Worm (Caenorhabditis elegans) whole organism, L2 larva: ENCODE measurements around the gene dpf-2.

Source experiments
- C34F6.9 ChIP-seq: fragments of 150-350 bp; optimal IDR thresholded peaks from 2 replicates; lab custom pipeline; 2014; ENCODE audit warnings: missing biosample characterization, missing genetic modification characterization
- F13H6.1 ChIP-seq: sonication (generic microtip); optimal IDR thresholded peaks from 2 replicates; lab custom pipeline; 2016; ENCODE audit warnings: missing genetic modification characterization, missing compliant biosample characterization
- R02D3.7 ChIP-seq: fragments of 150-350 bp; optimal IDR thresholded peaks from 2 replicates; lab custom pipeline; 2014; ENCODE audit warnings: missing biosample characterization, missing genetic modification characterization
- Y55F3AM.14 ChIP-seq: fragments of 200-800 bp; sonication (Bioruptor generic); optimal IDR thresholded peaks from 2 replicates; lab custom pipeline; 2018; ENCODE audit warnings: mild to moderate bottlenecking, missing genetic modification characterization, missing compliant biosample characterization
- ZK546.5 ChIP-seq: sonication (generic microtip); optimal IDR thresholded peaks from 2 replicates; lab custom pipeline; 2017; ENCODE audit warnings: missing biosample characterization, missing genetic modification characterization
- aly-2 ChIP-seq: fragments of 150-350 bp; optimal IDR thresholded peaks from 2 replicates; lab custom pipeline; 2014; ENCODE audit warnings: missing biosample characterization, missing genetic modification characterization
- ama-1 ChIP-seq: fragments of 150-350 bp; optimal IDR thresholded peaks from 2 replicates; lab custom pipeline; 2018; ENCODE audit warnings: inconsistent platforms
- blmp-1 ChIP-seq: sonication (generic microtip); optimal IDR thresholded peaks from 2 replicates; lab custom pipeline; 2017; ENCODE audit warnings: missing genetic modification characterization, mild to moderate bottlenecking, missing compliant biosample characterization, antibody characterized with exemption, moderate library complexity; ENCODE audit not compliant: insufficient read depth
- ceh-82 ChIP-seq: fragments of 150-350 bp; optimal IDR thresholded peaks from 2 replicates; lab custom pipeline; 2014; ENCODE audit warnings: missing biosample characterization, missing genetic modification characterization
- crh-2 ChIP-seq: sonication (generic microtip); optimal IDR thresholded peaks from 2 replicates; lab custom pipeline; 2017; ENCODE audit warnings: missing biosample characterization, missing genetic modification characterization
- dmd-4 ChIP-seq: sonication (generic microtip); optimal IDR thresholded peaks from 2 replicates; lab custom pipeline; 2017; ENCODE audit warnings: missing biosample characterization, missing genetic modification characterization
- elt-1 ChIP-seq: fragments of 150-350 bp; optimal IDR thresholded peaks from 2 replicates; lab custom pipeline; 2014; ENCODE audit warnings: missing biosample characterization, missing genetic modification characterization
- fos-1 ChIP-seq: fragments of 150-350 bp; optimal IDR thresholded peaks from 2 replicates; lab custom pipeline; 2014; ENCODE audit warnings: missing biosample characterization, missing genetic modification characterization
- gmeb-1 ChIP-seq: fragments of 150-350 bp; optimal IDR thresholded peaks from 2 replicates; lab custom pipeline; 2014; ENCODE audit warnings: missing biosample characterization, missing genetic modification characterization
- lin-11 ChIP-seq: fragments of 150-350 bp; sonication (generic microtip); optimal IDR thresholded peaks from 2 replicates; lab custom pipeline; 2014; ENCODE audit warnings: missing biosample characterization, missing genetic modification characterization, inconsistent platforms, mixed read lengths
- lin-13 ChIP-seq: fragments of 150-350 bp; optimal IDR thresholded peaks from 2 replicates; lab custom pipeline; 2014; ENCODE audit warnings: missing biosample characterization, missing genetic modification reagents, missing genetic modification characterization
- lsy-2 ChIP-seq, 2 experiments: fragments of 150-350 bp in 1 of 2; sonication (generic microtip) in 1 of 2; optimal IDR thresholded peaks; 2 replicates each; lab custom pipeline; 2014 to 2017; ENCODE audit warnings: missing biosample characterization in 2 of 2, missing genetic modification characterization in 2 of 2
- mdl-1 ChIP-seq, 2 experiments: fragments of 150-350 bp in 1 of 2; sonication (generic microtip) in 1 of 2; optimal IDR thresholded peaks; 2 replicates each; lab custom pipeline; 2017; ENCODE audit warnings: missing biosample characterization in 2 of 2, missing genetic modification characterization in 2 of 2
- nhr-11 ChIP-seq: fragments of 150-350 bp; optimal IDR thresholded peaks from 2 replicates; lab custom pipeline; 2014; ENCODE audit warnings: missing biosample characterization, missing genetic modification characterization
- nhr-12 ChIP-seq: fragments of 150-350 bp; optimal IDR thresholded peaks from 2 replicates; lab custom pipeline; 2014; ENCODE audit warnings: missing biosample characterization, missing genetic modification characterization
- nhr-129 ChIP-seq: fragments of 150-350 bp; optimal IDR thresholded peaks from 2 replicates; lab custom pipeline; 2014; ENCODE audit warnings: missing biosample characterization, missing genetic modification characterization
- nhr-21 ChIP-seq: fragments of 150-350 bp; optimal IDR thresholded peaks from 2 replicates; lab custom pipeline; 2014; ENCODE audit warnings: missing biosample characterization, missing genetic modification characterization
- nhr-23 ChIP-seq: fragments of 150-350 bp; optimal IDR thresholded peaks from 2 replicates; lab custom pipeline; 2014; ENCODE audit warnings: missing biosample characterization, missing genetic modification reagents, missing genetic modification characterization
- nhr-25 ChIP-seq: fragments of 150-350 bp; sonication (generic microtip); optimal IDR thresholded peaks from 3 replicates; lab custom pipeline; 2014; ENCODE audit warnings: missing biosample characterization, missing genetic modification characterization
- nhr-6 ChIP-seq: fragments of 150-350 bp; optimal IDR thresholded peaks from 2 replicates; lab custom pipeline; 2014; ENCODE audit warnings: missing biosample characterization, missing genetic modification characterization
- nhr-77 ChIP-seq: fragments of 150-350 bp; optimal IDR thresholded peaks from 2 replicates; lab custom pipeline; 2014; ENCODE audit warnings: missing biosample characterization, missing genetic modification characterization
- sem-4 ChIP-seq: fragments of 150-350 bp; optimal IDR thresholded peaks from 2 replicates; lab custom pipeline; 2014; ENCODE audit warnings: missing biosample characterization, missing genetic modification reagents, missing genetic modification characterization
- skn-1 ChIP-seq: sonication (generic microtip); optimal IDR thresholded peaks from 2 replicates; lab custom pipeline; 2017; ENCODE audit warnings: missing biosample characterization, missing genetic modification characterization
- sma-3 ChIP-seq: sonication (generic microtip); optimal IDR thresholded peaks from 2 replicates; lab custom pipeline; 2016; ENCODE audit warnings: missing genetic modification reagents, missing genetic modification characterization, missing compliant biosample characterization
- sma-9 ChIP-seq, 2 experiments: fragments of 150-350 bp in 1 of 2; sonication (generic microtip) in 1 of 2; optimal IDR thresholded peaks; 2 replicates each; lab custom pipeline; 2014 to 2016; ENCODE audit warnings: missing genetic modification characterization in 2 of 2, mild to moderate bottlenecking in 1 of 2, missing biosample characterization in 1 of 2, missing compliant biosample characterization in 1 of 2, missing genetic modification reagents in 1 of 2, moderate library complexity in 1 of 2
- snpc-4 ChIP-seq: fragments of 150-350 bp; optimal IDR thresholded peaks from 2 replicates; lab custom pipeline; 2014; ENCODE audit warnings: missing biosample characterization, missing genetic modification characterization
- unc-55 ChIP-seq: fragments of 150-350 bp; sonication (generic microtip); optimal IDR thresholded peaks from 3 replicates; lab custom pipeline; 2014; ENCODE audit warnings: missing biosample characterization, missing genetic modification reagents, missing genetic modification characterization
- unc-62 ChIP-seq: fragments of 150-350 bp; optimal IDR thresholded peaks from 2 replicates; lab custom pipeline; 2014; ENCODE audit warnings: missing biosample characterization, missing genetic modification reagents, missing genetic modification characterization
- zag-1 ChIP-seq: fragments of 150-350 bp; optimal IDR thresholded peaks from 2 replicates; lab custom pipeline; 2014; ENCODE audit warnings: missing biosample characterization, missing genetic modification characterization
- ztf-1 ChIP-seq: fragments of 200-800 bp; sonication (Bioruptor generic); conservative IDR thresholded peaks from 2 replicates; pipeline ENCODE4 v1.3.6; 2022; ENCODE audit warnings: missing genetic modification characterization, missing compliant biosample characterization
- ztf-4 ChIP-seq: fragments of 150-350 bp; optimal IDR thresholded peaks from 2 replicates; lab custom pipeline; 2014; ENCODE audit warnings: missing biosample characterization, missing genetic modification characterization

Gene dpf-2

DNA sequence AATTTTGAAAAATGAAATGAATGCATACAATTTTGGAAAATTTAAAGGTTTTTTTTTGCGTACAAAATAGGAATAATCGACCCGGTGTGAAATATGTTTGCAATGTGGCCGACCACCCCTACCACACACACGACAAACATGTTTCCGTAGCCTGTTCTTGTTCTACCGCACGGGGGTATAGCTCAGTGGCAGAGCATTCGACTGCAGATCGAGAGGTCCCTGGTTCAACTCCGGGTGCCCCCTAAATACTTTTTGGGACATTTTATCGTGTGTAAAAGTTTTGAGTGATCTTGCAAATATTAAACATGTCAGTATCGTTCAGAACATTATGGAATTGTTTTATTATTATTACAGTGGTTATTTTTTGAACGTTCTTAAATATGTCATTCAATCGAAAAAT is 26.9 kb upstream of the dpf-2 start:
- TF ChIP-seq Y55F3AM.14 (GFP tag; lab: Kevin White, UChicago) (no peak), nhr-12 (no peak), lin-13 (peak; percentile 33), sem-4 (tag; lab: Kevin White, UChicago) (peak; percentile 32), fos-1 (tag; lab: Kevin White, UChicago) (peak; percentile 42), nhr-129 (peak; percentile 29), zag-1 (no peak), skn-1 (tag; lab: Kevin White, UChicago) (no peak), sma-9 (GFP tag; optimal IDR thresholded peaks at IDR 0.05; lab: Kevin White, UChicago) (peak; percentile 65), sma-9 (tag; optimal IDR thresholded peaks at IDR 0.05; lab: Kevin White, UChicago) (no peak), C34F6.9 (peak; percentile 39), unc-55 (GFP tag; lab: Kevin White, UChicago) (peak; percentile 33), lin-11 (tag; lab: Kevin White, UChicago) (peak; percentile 23), F13H6.1 (tag; lab: Kevin White, UChicago) (peak; percentile 49), lsy-2 (tag; optimal IDR thresholded peaks at IDR 0.05; lab: Kevin White, UChicago) (peak in 1 of 2 experiments; percentile 23), mdl-1 (tag; optimal IDR thresholded peaks at IDR 0.05; lab: Kevin White, UChicago) (peak in 1 of 2 experiments; percentile 13), crh-2 (tag; lab: Kevin White, UChicago) (peak; percentile 23), sma-3 (GFP tag; lab: Kevin White, UChicago) (peak; percentile 45)

DNA sequence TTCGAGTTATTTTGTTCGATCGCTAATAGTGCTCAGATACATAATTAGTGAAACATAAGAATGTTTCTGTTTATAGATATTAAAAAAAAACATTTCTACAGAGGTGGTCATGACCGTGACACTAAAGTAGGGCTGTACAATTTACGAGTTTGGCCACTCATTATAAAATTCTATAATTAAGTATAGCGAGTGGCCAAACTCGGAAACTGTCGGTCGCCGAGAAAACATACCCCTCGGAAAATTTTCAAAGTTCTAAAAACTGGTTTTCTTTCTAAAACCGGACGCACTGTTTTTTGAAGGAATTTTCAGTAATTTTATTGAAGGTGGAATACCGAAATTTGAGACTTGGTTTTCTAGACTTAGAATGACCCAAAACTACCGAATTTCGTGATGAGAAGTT is 25.9 kb upstream of the dpf-2 start:
- no peak for TF ChIP-seq blmp-1

DNA sequence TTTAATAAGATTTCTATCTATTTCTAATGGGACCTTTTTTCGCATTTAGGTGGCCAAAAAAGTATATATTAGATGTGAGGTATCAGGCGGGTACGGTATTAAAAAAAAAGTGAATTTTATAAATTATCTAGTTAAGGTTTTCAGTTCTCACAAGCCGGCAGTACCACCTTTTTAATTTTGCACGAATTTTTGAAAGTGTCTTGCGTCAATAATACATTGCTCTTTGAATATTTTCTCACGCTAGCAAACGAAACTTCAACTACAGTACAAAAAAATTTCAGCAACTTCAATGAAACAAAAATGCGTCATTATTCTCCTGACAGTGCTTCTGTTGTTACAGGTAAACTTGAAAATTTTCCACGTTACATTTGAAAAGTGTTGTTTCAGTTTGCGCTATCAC is 24.7 kb upstream of the dpf-2 start, which contains the start of gene F42D1.4:
TSS of gene F42D1.4 (plus strand) at position 301 of the 400 bp plus-strand sequence.
- TF ChIP-seq R02D3.7, result no peak
- no peak for TF ChIP-seq aly-2

DNA sequence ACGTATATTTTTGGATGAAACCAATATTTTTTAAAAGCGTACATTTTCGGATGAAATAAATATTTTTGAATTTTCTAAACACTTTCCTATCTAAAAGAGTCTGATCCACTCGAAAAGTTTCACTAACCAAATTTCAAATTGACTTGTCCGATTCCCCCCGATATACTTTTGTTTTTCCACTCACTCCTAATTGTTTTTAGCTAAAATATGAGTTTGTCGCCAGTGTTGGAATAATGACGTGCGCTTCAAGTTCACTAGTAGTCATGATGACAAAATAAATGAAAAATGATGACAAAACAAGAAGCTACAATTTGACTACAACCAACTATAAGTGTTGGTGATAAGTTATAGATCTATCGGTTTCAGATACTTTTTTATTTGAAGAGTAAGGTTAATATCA is 22.8 kb upstream of the dpf-2 start:
- TF ChIP-seq nhr-77 (tag; lab: Kevin White, UChicago) (no peak), unc-55 (GFP tag; lab: Kevin White, UChicago) (no peak), ceh-82 (tag; lab: Kevin White, UChicago) (no peak), ZK546.5 (tag; lab: Kevin White, UChicago) (no peak), lin-13 (peak; percentile 28), mdl-1 (tag; optimal IDR thresholded peaks at IDR 0.05; lab: Kevin White, UChicago) (no peak), R02D3.7 (no peak), skn-1 (tag; lab: Kevin White, UChicago) (peak; percentile 90), lsy-2 (tag; optimal IDR thresholded peaks at IDR 0.05; lab: Kevin White, UChicago) (no peak), sem-4 (tag; lab: Kevin White, UChicago) (no peak), sma-3 (GFP tag; lab: Kevin White, UChicago) (peak; percentile 6)

DNA sequence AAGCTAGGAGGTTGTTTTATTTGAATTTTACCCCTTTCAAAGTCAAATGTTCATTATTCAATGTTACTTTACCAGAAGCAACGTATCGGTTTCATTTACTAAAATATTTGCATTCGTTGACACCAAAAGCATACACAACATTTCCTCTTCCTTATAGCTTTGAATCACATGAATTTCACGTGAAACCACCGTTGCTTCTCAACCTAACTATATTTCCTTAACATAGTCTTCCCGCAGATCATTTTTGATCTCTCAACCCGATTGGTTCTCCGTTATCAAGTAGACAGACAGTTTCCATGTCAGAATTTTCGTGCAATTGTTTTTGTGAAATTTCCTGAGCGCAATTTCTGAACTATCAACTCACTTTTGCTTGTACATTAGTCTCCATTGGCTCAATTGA is 21.7 kb upstream of the dpf-2 start:
- TF ChIP-seq mdl-1 (tag; optimal IDR thresholded peaks at IDR 0.05; lab: Kevin White, UChicago), result no peak
- no peak for TF ChIP-seq ztf-1
- no peak for TF ChIP-seq nhr-129
- TF ChIP-seq gmeb-1, result peak; percentile 0
- TF ChIP-seq sma-9 (GFP tag; optimal IDR thresholded peaks at IDR 0.05; lab: Kevin White, UChicago), result peak; percentile 48
- no peak for TF ChIP-seq sma-9 (tag; optimal IDR thresholded peaks at IDR 0.05; lab: Kevin White, UChicago)

DNA sequence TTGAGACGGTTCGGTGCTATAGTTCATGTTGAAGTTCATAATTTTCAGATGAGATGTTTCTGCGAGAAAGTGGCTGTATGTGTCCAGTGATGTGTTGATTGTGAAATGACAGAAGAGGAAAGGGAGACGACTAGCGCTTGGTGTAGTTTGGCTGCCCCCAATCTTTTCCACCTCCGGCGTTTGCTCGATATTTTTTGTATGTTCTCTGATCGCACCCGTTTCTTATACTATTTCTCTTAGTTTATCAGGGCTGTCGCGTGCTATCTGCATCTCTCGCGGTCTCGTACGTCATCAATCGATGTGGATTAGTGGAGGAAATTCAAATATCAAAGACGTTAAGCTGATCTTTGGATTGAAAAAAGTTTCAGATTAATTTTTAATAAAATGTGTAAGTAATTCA is 20.9 kb upstream of the dpf-2 start, which contains the start of gene atf-4:
TSS of gene atf-4 (minus strand) at position 93 of the 400 bp plus-strand sequence.
- TF ChIP-seq unc-62, result no peak
- TF ChIP-seq ZK546.5 (tag; lab: Kevin White, UChicago), result no peak
- TF ChIP-seq C34F6.9, result peak; percentile 70
- peak; percentile 28 for TF ChIP-seq unc-55 (GFP tag; lab: Kevin White, UChicago)
- TF ChIP-seq sma-9 (GFP tag; optimal IDR thresholded peaks at IDR 0.05; lab: Kevin White, UChicago), result peak; percentile 90
- TF ChIP-seq sma-9 (tag; optimal IDR thresholded peaks at IDR 0.05; lab: Kevin White, UChicago), result no peak
- peak; percentile 89 for TF ChIP-seq fos-1 (tag; lab: Kevin White, UChicago)
- TF ChIP-seq ztf-1, result no peak
- no peak for TF ChIP-seq nhr-23 (tag; lab: Kevin White, UChicago)
- TF ChIP-seq crh-2 (tag; lab: Kevin White, UChicago), result peak; percentile 94
- TF ChIP-seq ama-1 (lab: Kevin White, UChicago), result peak; percentile 55
- TF ChIP-seq mdl-1 (tag; optimal IDR thresholded peaks at IDR 0.05; lab: Kevin White, UChicago), result peak; percentile 74 to 84
- peak; percentile 51 for TF ChIP-seq ztf-4
- TF ChIP-seq F13H6.1 (tag; lab: Kevin White, UChicago), result peak; percentile 76
- TF ChIP-seq nhr-11 (tag; lab: Kevin White, UChicago), result no peak
- TF ChIP-seq zag-1, result no peak
- TF ChIP-seq lsy-2 (tag; optimal IDR thresholded peaks at IDR 0.05; lab: Kevin White, UChicago), result peak in 1 of 2 experiments; percentile 72
- TF ChIP-seq nhr-129, result peak; percentile 69
- no peak for TF ChIP-seq aly-2
- TF ChIP-seq Y55F3AM.14 (GFP tag; lab: Kevin White, UChicago), result no peak
- TF ChIP-seq sma-3 (GFP tag; lab: Kevin White, UChicago), result peak; percentile 58
- TF ChIP-seq lin-13, result peak; percentile 32
- peak; percentile 56 for TF ChIP-seq nhr-25 (tag; lab: Kevin White, UChicago)
- no peak for TF ChIP-seq R02D3.7
- no peak for TF ChIP-seq elt-1 (tag; lab: Kevin White, UChicago)
- TF ChIP-seq dmd-4 (tag; lab: Kevin White, UChicago), result no peak
- TF ChIP-seq gmeb-1, result peak; percentile 71
- TF ChIP-seq nhr-6, result peak; percentile 40
- TF ChIP-seq lin-11 (tag; lab: Kevin White, UChicago), result peak; percentile 39
- TF ChIP-seq nhr-21, result peak; percentile 83
- TF ChIP-seq sem-4 (tag; lab: Kevin White, UChicago), result peak; percentile 73
- no peak for TF ChIP-seq snpc-4
- TF ChIP-seq skn-1 (tag; lab: Kevin White, UChicago), result peak; percentile 9
- TF ChIP-seq, all 48 proteins: peak for 20
